Fruit fly (Drosophila melanogaster): ENCODE data around the gene nom.

The nom gene

dm6 chr3R:8676560-8677000, 46.4 kb upstream of the nom start, which contains the start of the genes Unc50, CG11755 and CG8043 (continued):
- TF ChIP-seq jing (GFP tag; optimal IDR thresholded peaks at IDR 0.05): no peak
- no peak for TF ChIP-seq lab (GFP tag; optimal IDR thresholded peaks at IDR 0.05)
- peak; percentile 44; the same call in 2 of the 3 replicates for TF ChIP-seq B-H1 (GFP tag; IDR thresholded peaks at IDR 0.05)
- TF ChIP-seq jumu (GFP tag; optimal IDR thresholded peaks at IDR 0.05): peak; percentile 70
- TF ChIP-seq YL-1 (GFP tag; optimal IDR thresholded peaks at IDR 0.05): peak; percentile 71
- peak; percentile 51 for TF ChIP-seq CG8944 (GFP tag; optimal IDR thresholded peaks at IDR 0.05)
- peak; percentile 17 for TF ChIP-seq oc (tag; optimal IDR thresholded peaks at IDR 0.05)
- no peak for TF ChIP-seq ro (GFP tag; IDR thresholded peaks at IDR 0.05)
- peak; percentile 77; the same call in 2 of the 3 replicates for TF ChIP-seq CG11695 (GFP tag; IDR thresholded peaks at IDR 0.05)
- peak; percentile 51 for TF ChIP-seq Deaf1 (tag; optimal IDR thresholded peaks at IDR 0.05)
- TF ChIP-seq lola (GFP tag; optimal IDR thresholded peaks at IDR 0.05): peak in 1 of 3 experiments; percentile 82
- peak; percentile 46 for TF ChIP-seq CG5180 (GFP tag; optimal IDR thresholded peaks at IDR 0.05)
- no peak for TF ChIP-seq CG10565 (GFP tag; optimal IDR thresholded peaks at IDR 0.05)
- TF ChIP-seq CG16779 (GFP tag; IDR thresholded peaks at IDR 0.05): no peak
- peak; percentile 41 for TF ChIP-seq CG6254 (GFP tag; optimal IDR thresholded peaks at IDR 0.05)
- peak; percentile 62; the same call in 1 of the 2 replicates for TF ChIP-seq ranshi (GFP tag; IDR thresholded peaks at IDR 0.05)
- TF ChIP-seq fd3F (GFP tag; optimal IDR thresholded peaks at IDR 0.05): peak; percentile 65
- TF ChIP-seq Pdp1 (GFP tag; optimal IDR thresholded peaks at IDR 0.05): peak; percentile 78 to 86
- TF ChIP-seq onecut (GFP tag; IDR thresholded peaks at IDR 0.05): peak; percentile 58
- TF ChIP-seq Fer2 (tag; optimal IDR thresholded peaks at IDR 0.05): peak; percentile 63
- peak; percentile 55; the same call in 1 of the 3 replicates for TF ChIP-seq so (GFP tag; IDR thresholded peaks at IDR 0.05)
- no peak for TF ChIP-seq ab (GFP tag; optimal IDR thresholded peaks at IDR 0.05)
- TF ChIP-seq CG1792 (GFP tag; optimal IDR thresholded peaks at IDR 0.05): no peak
- TF ChIP-seq Trl (optimal IDR thresholded peaks at IDR 0.05): no peak
- TF ChIP-seq Trl (GFP tag; optimal IDR thresholded peaks at IDR 0.05): peak; percentile 56
- TF ChIP-seq sd (tag; optimal IDR thresholded peaks at IDR 0.05): no peak
- peak; percentile 93 for TF ChIP-seq amos (GFP tag; IDR thresholded peaks at IDR 0.05; ENCODE audit: partially characterized antibody)
- peak; percentile 99 for TF ChIP-seq sna (GFP tag; IDR thresholded peaks at IDR 0.05; ENCODE audit: partially characterized antibody)
- peak; percentile 81 for TF ChIP-seq CG11456 (GFP tag; IDR thresholded peaks at IDR 0.05)
- peak; percentile 19 for TF ChIP-seq crc (GFP tag; optimal IDR thresholded peaks at IDR 0.05)
- TF ChIP-seq tna (GFP tag; IDR thresholded peaks at IDR 0.05; ENCODE audit: partially characterized antibody): peak; percentile 84; the same call in 1 of the 2 replicates
- peak; percentile 57 for TF ChIP-seq Six4 (GFP tag; optimal IDR thresholded peaks at IDR 0.05)
- peak; percentile 53; the same call in 1 of the 2 replicates for TF ChIP-seq danr (GFP tag; IDR thresholded peaks at IDR 0.05)
- TF ChIP-seq al (GFP tag; IDR thresholded peaks at IDR 0.05): peak; percentile 81
- TF ChIP-seq CG6654 (GFP tag; optimal IDR thresholded peaks at IDR 0.05): peak; percentile 10
- TF ChIP-seq tap (tag; optimal IDR thresholded peaks at IDR 0.05): peak; percentile 68
- TF ChIP-seq MBD-R2 (GFP tag; IDR thresholded peaks at IDR 0.05): peak; percentile 95
- TF ChIP-seq Scr (GFP tag; IDR thresholded peaks at IDR 0.05; ENCODE audit: partially characterized antibody): peak; percentile 99
- TF ChIP-seq hkb (optimal IDR thresholded peaks at IDR 0.05): peak; percentile 86
- TF ChIP-seq hkb (GFP tag; IDR thresholded peaks at IDR 0.05): peak; percentile 72
- TF ChIP-seq CG11093 (GFP tag; IDR thresholded peaks at IDR 0.05): peak; percentile 73; the same call in 2 of the 3 replicates
- TF ChIP-seq Poxn (GFP tag; IDR thresholded peaks at IDR 0.05): no peak
- TF ChIP-seq zfh1 (GFP tag; IDR thresholded peaks at IDR 0.05): peak; percentile 68
- TF ChIP-seq CG4404 (GFP tag; IDR thresholded peaks at IDR 0.05): peak; percentile 78
- TF ChIP-seq Dip2 (GFP tag; IDR thresholded peaks at IDR 0.05): no peak
- TF ChIP-seq ems (GFP tag; optimal IDR thresholded peaks at IDR 0.05): peak; percentile 47
- peak; percentile 74 for TF ChIP-seq CG7556 (GFP tag; optimal IDR thresholded peaks at IDR 0.05)
- peak; percentile 73 for TF ChIP-seq dmrt99B (tag; optimal IDR thresholded peaks at IDR 0.05)
- TF ChIP-seq cas (GFP tag; IDR thresholded peaks at IDR 0.05): peak; percentile 76
- peak; percentile 58 for TF ChIP-seq Lhr (GFP tag; optimal IDR thresholded peaks at IDR 0.05)
- peak; percentile 79 for TF ChIP-seq bcd (GFP tag; optimal IDR thresholded peaks at IDR 0.05)

Data from whole organism, embryonic.